Fruit fly (Drosophila melanogaster) whole organism, prepupa: Measurements from ENCODE around the gene OtopLa.

Experiments used
- Blimp-1 ChIP-seq: fragments of 200-800 bp; sonication (Bioruptor generic); optimal IDR thresholded peaks from 3 replicates; lab custom pipeline; 2017; ENCODE audit warnings: missing biosample characterization, missing genetic modification characterization, mild to moderate bottlenecking, moderate library complexity, missing genetic modification reagents
- CG10631 ChIP-seq: fragments of 200-800 bp; sonication (Bioruptor generic); optimal IDR thresholded peaks from 2 replicates; lab custom pipeline; 2016; ENCODE audit warnings: missing biosample characterization, missing genetic modification characterization
- CG11902 ChIP-seq: fragments of 200-800 bp; sonication (Bioruptor generic); optimal IDR thresholded peaks from 3 replicates; lab custom pipeline; 2016; ENCODE audit warnings: missing biosample characterization, missing genetic modification characterization
- CG15336 ChIP-seq: fragments of 200-800 bp; sonication (Bioruptor generic); IDR thresholded peaks from 2 replicates; pipeline ENCODE4 v1.3.6; 2022; ENCODE audit warnings: missing biosample characterization, missing genetic modification characterization
- CG1621 ChIP-seq: fragments of 200-800 bp; sonication (Bioruptor generic); optimal IDR thresholded peaks from 3 replicates; lab custom pipeline; 2018; ENCODE audit warnings: missing biosample characterization, mild to moderate bottlenecking, missing genetic modification characterization
- CG3032 ChIP-seq: fragments of 200-800 bp; optimal IDR thresholded peaks from 2 replicates; lab custom pipeline; 2019; ENCODE audit warnings: missing biosample characterization, mild to moderate bottlenecking, missing genetic modification characterization, moderate library complexity
- CG32006 ChIP-seq: fragments of 200-800 bp; sonication (Bioruptor generic); optimal IDR thresholded peaks from 3 replicates; lab custom pipeline; 2017; ENCODE audit warnings: missing biosample characterization, mild to moderate bottlenecking, missing genetic modification characterization
- CG34406 ChIP-seq: fragments of 200-800 bp; sonication (Bioruptor generic); optimal IDR thresholded peaks from 3 replicates; lab custom pipeline; 2016; ENCODE audit warnings: missing biosample characterization, missing genetic modification characterization
- CG4318 ChIP-seq: fragments of 200-800 bp; sonication (Bioruptor generic); optimal IDR thresholded peaks from 3 replicates; lab custom pipeline; 2017; ENCODE audit warnings: missing biosample characterization, mild to moderate bottlenecking, missing genetic modification characterization
- CG6163 ChIP-seq: fragments of 200-800 bp; sonication (Bioruptor generic); IDR thresholded peaks from 3 replicates; pipeline ENCODE4 v1.3.6; 2022; ENCODE audit warnings: missing biosample characterization, missing genetic modification characterization
- CG6276 ChIP-seq: fragments of 200-800 bp; sonication (Bioruptor generic); optimal IDR thresholded peaks from 2 replicates; lab custom pipeline; 2017; ENCODE audit warnings: missing biosample characterization, mild to moderate bottlenecking, missing genetic modification characterization
- CG7368 ChIP-seq: fragments of 200-800 bp; sonication (Bioruptor generic); optimal IDR thresholded peaks from 3 replicates; lab custom pipeline; 2016; ENCODE audit warnings: missing biosample characterization, missing genetic modification characterization
- CG8119 ChIP-seq: fragments of 200-800 bp; sonication (Bioruptor generic); IDR thresholded peaks from 3 replicates; pipeline ENCODE4 v1.3.6; 2022; ENCODE audit warnings: missing biosample characterization, missing genetic modification characterization
- CG8632 ChIP-seq: fragments of 200-800 bp; sonication (Bioruptor generic); optimal IDR thresholded peaks from 3 replicates; lab custom pipeline; 2016; ENCODE audit warnings: missing biosample characterization, missing genetic modification characterization
- Eip75B ChIP-seq: fragments of 200-800 bp; sonication (Bioruptor generic); optimal IDR thresholded peaks from 3 replicates; lab custom pipeline; 2016; ENCODE audit warnings: missing biosample characterization, missing genetic modification characterization
- Eip78C ChIP-seq: fragments of 200-800 bp; sonication (Bioruptor generic); peaks from one replicate; lab custom pipeline; 2016; ENCODE audit warnings: missing biosample characterization, missing genetic modification characterization
- Eip93F ChIP-seq: fragments of 200-800 bp; sonication (Bioruptor generic); optimal IDR thresholded peaks from 2 replicates; lab custom pipeline; 2016; ENCODE audit warnings: missing biosample characterization, mild to moderate bottlenecking, missing genetic modification characterization
- Gug ChIP-seq: fragments of 200-800 bp; sonication (Bioruptor generic); IDR thresholded peaks from 2 replicates; pipeline ENCODE4 v1.3.6; 2022; ENCODE audit warnings: missing biosample characterization, missing genetic modification characterization
- Hr38 ChIP-seq: sonication (Bioruptor generic); optimal IDR thresholded peaks from 2 replicates; lab custom pipeline; 2016; ENCODE audit warnings: missing biosample characterization, missing genetic modification characterization
- Hr39 ChIP-seq: fragments of 200-800 bp; sonication (Bioruptor generic); optimal IDR thresholded peaks from 2 replicates; lab custom pipeline; 2016; ENCODE audit warnings: missing biosample characterization, missing genetic modification characterization
- Hr4 ChIP-seq: fragments of 200-800 bp; sonication (Bioruptor generic); optimal IDR thresholded peaks from 3 replicates; lab custom pipeline; 2016; ENCODE audit warnings: missing biosample characterization, missing genetic modification characterization
- Lpt ChIP-seq: fragments of 200-800 bp; sonication (Bioruptor generic); optimal IDR thresholded peaks from 3 replicates; lab custom pipeline; 2016; ENCODE audit warnings: missing biosample characterization, missing genetic modification characterization
- Met ChIP-seq: fragments of 200-800 bp; sonication (Bioruptor generic); optimal IDR thresholded peaks from 3 replicates; lab custom pipeline; 2016; ENCODE audit warnings: missing biosample characterization, missing genetic modification characterization
- Smox ChIP-seq: fragments of 200-800 bp; sonication (Bioruptor generic); optimal IDR thresholded peaks from 3 replicates; lab custom pipeline; 2016; ENCODE audit warnings: missing biosample characterization, missing genetic modification characterization
- Sox102F ChIP-seq: fragments of 200-800 bp; sonication (Bioruptor generic); optimal IDR thresholded peaks from 2 replicates; lab custom pipeline; 2016; ENCODE audit warnings: missing biosample characterization, mild to moderate bottlenecking, missing genetic modification characterization
- Sox14 ChIP-seq: fragments of 200-800 bp; sonication (Bioruptor generic); optimal IDR thresholded peaks from 3 replicates; lab custom pipeline; 2016; ENCODE audit warnings: missing biosample characterization, missing genetic modification characterization
- achi ChIP-seq: fragments of 200-800 bp; sonication (Bioruptor generic); optimal IDR thresholded peaks from 3 replicates; lab custom pipeline; 2016; ENCODE audit warnings: missing biosample characterization, missing genetic modification characterization
- acj6 ChIP-seq: fragments of 200-800 bp; sonication (Bioruptor generic); optimal IDR thresholded peaks from 3 replicates; lab custom pipeline; 2016; ENCODE audit warnings: missing biosample characterization, missing genetic modification characterization
- cyc ChIP-seq: fragments of 200-800 bp; sonication (Bioruptor generic); optimal IDR thresholded peaks from 3 replicates; lab custom pipeline; 2016; ENCODE audit warnings: missing biosample characterization, missing genetic modification characterization
- dac ChIP-seq: fragments of 200-800 bp; sonication (Bioruptor generic); optimal IDR thresholded peaks from 2 replicates; lab custom pipeline; 2017; ENCODE audit warnings: missing biosample characterization, mild to moderate bottlenecking, missing genetic modification characterization
- dsx ChIP-seq: fragments of 200-800 bp; optimal IDR thresholded peaks from 3 replicates; lab custom pipeline; 2019; ENCODE audit warnings: missing biosample characterization, mild to moderate bottlenecking, missing genetic modification characterization, moderate library complexity; ENCODE audit not compliant: poor library complexity, severe bottlenecking
- esn ChIP-seq: fragments of 200-800 bp; sonication (Bioruptor generic); optimal IDR thresholded peaks from 2 replicates; lab custom pipeline; 2016; ENCODE audit warnings: missing biosample characterization, mild to moderate bottlenecking, missing genetic modification characterization, moderate library complexity
- lz ChIP-seq: fragments of 200-800 bp; sonication (Bioruptor generic); optimal IDR thresholded peaks from 3 replicates; lab custom pipeline; 2016; ENCODE audit warnings: missing biosample characterization, missing genetic modification characterization
- net ChIP-seq: fragments of 200-800 bp; sonication (Bioruptor generic); optimal IDR thresholded peaks from 3 replicates; lab custom pipeline; 2016; ENCODE audit warnings: missing biosample characterization, missing genetic modification characterization
- salr ChIP-seq, 2 experiments: fragments of 200-800 bp; sonication (Bioruptor generic); optimal IDR thresholded peaks; 3 replicates each; lab custom pipeline; 2016 to 2018; ENCODE audit warnings: missing biosample characterization in 2 of 2, missing genetic modification characterization in 2 of 2, mild to moderate bottlenecking in 1 of 2
- spab ChIP-seq: fragments of 200-800 bp; sonication (Bioruptor generic); optimal IDR thresholded peaks from 2 replicates; lab custom pipeline; 2017; ENCODE audit warnings: missing biosample characterization, mild to moderate bottlenecking, missing genetic modification characterization, missing genetic modification reagents
- svp ChIP-seq: fragments of 200-800 bp; sonication (Bioruptor generic); peaks from one replicate; lab custom pipeline; 2016; ENCODE audit warnings: missing biosample characterization, missing genetic modification characterization

OtopLa gene

dm6 chrX:5649998-5650397 is 1.7 kb upstream of the OtopLa start:
- TF ChIP-seq CG8632 (GFP tag; lab: Kevin White, UChicago) (no peak), CG11902 (GFP tag; lab: Kevin White, UChicago) (no peak), Smox (GFP tag; lab: Kevin White, UChicago) (no peak), dsx (GFP tag; lab: Kevin White, UChicago) (no peak), net (GFP tag; lab: Kevin White, UChicago) (no peak), CG1621 (tag; lab: Kevin White, UChicago) (no peak), Eip78C (GFP tag; lab: Kevin White, UChicago) (no peak), spab (GFP tag; lab: Kevin White, UChicago) (no peak), CG6163 (no peak), Hr4 (GFP tag; lab: Kevin White, UChicago) (no peak), dac (no peak), Hr39 (no peak), salr (GFP tag; optimal IDR thresholded peaks at IDR 0.05; lab: Kevin White, UChicago) (no peak), Eip75B (no peak)

dm6 chrX:5649387-5649786 is 1.1 kb upstream of the OtopLa start:
- TF ChIP-seq acj6 (GFP tag; lab: Kevin White, UChicago), result no peak
- no peak for TF ChIP-seq CG7368 (GFP tag; lab: Kevin White, UChicago)
- TF ChIP-seq CG11902 (GFP tag; lab: Kevin White, UChicago), result no peak
- TF ChIP-seq Sox14 (GFP tag; lab: Kevin White, UChicago), result no peak
- TF ChIP-seq CG1621 (tag; lab: Kevin White, UChicago), result no peak
- TF ChIP-seq CG4318 (GFP tag; lab: Kevin White, UChicago), result no peak
- TF ChIP-seq achi (GFP tag; lab: Kevin White, UChicago), result no peak
- TF ChIP-seq Eip93F (GFP tag; lab: Kevin White, UChicago), result no peak
- TF ChIP-seq lz (GFP tag; lab: Kevin White, UChicago), result no peak
- no peak for TF ChIP-seq Hr39
- TF ChIP-seq Lpt, result no peak
- TF ChIP-seq CG34406 (GFP tag; lab: Kevin White, UChicago), result no peak
- no peak for TF ChIP-seq Gug (GFP tag; lab: Robert Waterston, UW)
- no peak for TF ChIP-seq esn (GFP tag; lab: Kevin White, UChicago)
- no peak for TF ChIP-seq CG6163
- TF ChIP-seq Smox (GFP tag; lab: Kevin White, UChicago), result no peak
- no peak for TF ChIP-seq CG8632 (GFP tag; lab: Kevin White, UChicago)
- TF ChIP-seq cyc (GFP tag; lab: Kevin White, UChicago), result no peak
- no peak for TF ChIP-seq svp (GFP tag; lab: Kevin White, UChicago)
- TF ChIP-seq dsx (GFP tag; lab: Kevin White, UChicago), result no peak

- TF ChIP-seq Eip78C (GFP tag; lab: Kevin White, UChicago), result no peak
- no peak for TF ChIP-seq Hr4 (GFP tag; lab: Kevin White, UChicago)
- TF ChIP-seq CG7368 (GFP tag; lab: Kevin White, UChicago), result no peak
- no peak for TF ChIP-seq CG8119 (GFP tag; lab: Robert Waterston, UW)
- TF ChIP-seq CG15336 (GFP tag; lab: Robert Waterston, UW), result peak; percentile 35; the same call in 1 of the 2 replicates
- TF ChIP-seq CG10631 (GFP tag; lab: Kevin White, UChicago), result peak; percentile 4
- peak; percentile 8 for TF ChIP-seq svp (GFP tag; lab: Kevin White, UChicago)
- no peak for TF ChIP-seq Sox102F (GFP tag; lab: Kevin White, UChicago)
- no peak for TF ChIP-seq CG6276
- no peak for TF ChIP-seq Blimp-1 (GFP tag; lab: Kevin White, UChicago)
- peak; percentile 13 for TF ChIP-seq CG32006 (GFP tag; lab: Kevin White, UChicago)
- TF ChIP-seq Hr38 (GFP tag; lab: Kevin White, UChicago), result no peak
- peak; percentile 1 for TF ChIP-seq Eip75B
- TF ChIP-seq Met (GFP tag; lab: Kevin White, UChicago), result no peak
- no peak for TF ChIP-seq Eip93F (GFP tag; lab: Kevin White, UChicago)
- TF ChIP-seq CG3032, result no peak
- TF ChIP-seq esn (GFP tag; lab: Kevin White, UChicago), result peak; percentile 10
Measured at dm6 chrX:5646228-5646627, 2.1 kb downstream of the OtopLa start.
